Worm (Caenorhabditis elegans): ENCODE measurements around the gene F53F8.5.
A peak's percentile ranks its signal among the peaks of the same experiment; 100 is the strongest.

The F53F8.5 gene

DNA sequence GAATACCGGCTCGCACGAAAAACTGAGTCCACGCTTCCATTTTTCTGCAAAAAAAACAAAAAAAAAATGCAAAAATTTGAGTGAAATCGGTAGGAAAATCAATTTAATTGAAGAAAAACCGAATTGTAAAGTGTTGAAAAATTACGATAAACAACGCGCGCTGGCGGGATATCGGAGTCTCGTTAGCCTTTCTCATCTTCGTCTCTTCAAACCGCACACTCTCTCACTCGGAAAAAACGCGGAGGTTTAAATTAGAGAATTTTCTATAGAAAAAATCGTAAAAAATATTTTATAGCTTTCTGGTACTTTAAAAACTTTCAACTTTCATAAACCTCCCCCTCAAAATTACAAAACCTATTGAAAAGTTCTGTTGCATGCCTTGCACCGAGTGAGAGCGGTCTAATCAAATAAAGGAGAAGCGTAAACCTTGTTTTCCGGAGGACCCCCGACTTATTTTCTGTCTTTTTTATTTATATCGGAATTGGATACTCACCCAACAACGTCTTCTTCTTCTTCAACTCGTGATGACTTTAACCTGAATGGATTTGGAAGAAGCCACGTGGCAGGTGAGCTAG lies at the start of gene F53F8.5, which contains the start of gene F53F8.6:
Gene F53F8.5, minus strand, starts transcription at position 52 of the 575 bp plus-strand sequence.
Gene F53F8.6, plus strand, starts transcription at position 230 of the 575 bp plus-strand sequence.
- TF ChIP-seq med-1 (GFP tag; optimal IDR thresholded peaks at IDR 0.05; ENCODE audit: insufficient read depth) (no peak), flt-1 (GFP tag; IDR thresholded peaks at IDR 0.05) (0 out of 2 replicates have a peak, but pooled peaks have one; percentile 19)

- TF ChIP-seq ztf-29 (GFP tag; IDR thresholded peaks at IDR 0.05) (0 out of 2 replicates have a peak, but pooled peaks have one; percentile 39), flt-1 (GFP tag; IDR thresholded peaks at IDR 0.05) (no peak), tab-1 (GFP tag; IDR thresholded peaks at IDR 0.05) (no peak), T22C8.4 (GFP tag; IDR thresholded peaks at IDR 0.05) (no peak)
These were observed 48.8 kb upstream of the F53F8.5 start, which contains the start of gene pha-4 for ce11 chrV:20752609-20753102. Gene pha-4 (plus strand): TSS chrV:20753052.

DNA sequence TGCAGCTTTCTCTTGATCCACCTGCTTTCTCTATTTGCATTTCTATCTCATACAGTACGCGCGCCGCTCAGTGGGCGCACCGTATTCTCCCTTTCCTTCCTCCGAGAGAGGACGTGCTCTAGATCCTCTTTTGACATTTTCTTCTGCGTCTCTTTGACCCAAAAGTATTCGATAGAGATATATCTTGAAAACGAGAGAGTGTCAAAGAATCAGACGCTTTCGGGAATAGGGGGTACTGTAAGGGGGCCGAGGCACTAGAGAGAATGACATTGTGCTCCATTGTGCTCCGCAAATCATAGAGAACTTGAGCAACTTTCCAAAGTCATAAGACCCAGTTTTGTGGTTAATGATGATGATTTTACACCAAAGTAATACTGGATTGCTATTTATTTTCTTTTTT lies 45.2 kb upstream of the F53F8.5 start:
- TF ChIP-seq ztf-23 (GFP tag; IDR thresholded peaks at IDR 0.05) (no peak), cog-1 (tag; optimal IDR thresholded peaks at IDR 0.05) (no peak), klf-2 (GFP tag; conservative IDR thresholded peaks at IDR 0.05) (no peak), ztf-29 (GFP tag; IDR thresholded peaks at IDR 0.05) (no peak), flt-1 (GFP tag; IDR thresholded peaks at IDR 0.05) (no peak), tab-1 (GFP tag; IDR thresholded peaks at IDR 0.05) (no peak), med-1 (GFP tag; optimal IDR thresholded peaks at IDR 0.05; ENCODE audit: insufficient read depth) (no peak), ref-1 (GFP tag; conservative IDR thresholded peaks at IDR 0.05) (no peak), T22C8.4 (GFP tag; IDR thresholded peaks at IDR 0.05) (no peak)

- TF ChIP-seq tab-1 (GFP tag; IDR thresholded peaks at IDR 0.05) (no peak), ztf-29 (GFP tag; IDR thresholded peaks at IDR 0.05) (no peak), klf-2 (GFP tag; conservative IDR thresholded peaks at IDR 0.05) (no peak), cog-1 (tag; optimal IDR thresholded peaks at IDR 0.05) (no peak), T22C8.4 (GFP tag; IDR thresholded peaks at IDR 0.05) (no peak), med-1 (GFP tag; optimal IDR thresholded peaks at IDR 0.05; ENCODE audit: insufficient read depth) (no peak), ztf-23 (GFP tag; IDR thresholded peaks at IDR 0.05) (no peak), ref-1 (GFP tag; conservative IDR thresholded peaks at IDR 0.05) (no peak), flt-1 (GFP tag; IDR thresholded peaks at IDR 0.05) (no peak)
These were observed 44.1 kb upstream of the F53F8.5 start for ce11 chrV:20747964-20748363.

ce11 chrV:20746805-20747204 lies 43.0 kb upstream of the F53F8.5 start:
- no peak for TF ChIP-seq ztf-23 (GFP tag; IDR thresholded peaks at IDR 0.05)

DNA sequence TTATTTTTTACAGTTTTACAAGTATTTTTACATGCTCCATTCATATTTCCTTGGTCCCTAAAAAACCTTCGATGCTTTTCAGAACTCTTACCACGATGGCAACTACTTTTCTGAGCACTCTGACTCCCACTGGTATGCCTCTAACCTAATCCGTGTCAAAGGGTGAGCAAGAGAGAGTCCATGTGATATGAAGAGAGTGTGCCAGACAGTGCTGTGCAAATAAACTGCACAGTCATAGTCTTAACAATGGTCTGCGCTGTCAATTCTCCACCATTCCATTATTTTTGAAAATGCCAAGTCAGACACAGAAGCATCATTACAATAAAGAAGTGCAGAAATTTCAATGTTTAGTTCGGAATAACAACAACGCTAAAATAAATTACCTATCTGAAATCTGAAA lies 41.4 kb upstream of the F53F8.5 start:
- TF ChIP-seq ref-1 (GFP tag; conservative IDR thresholded peaks at IDR 0.05): no peak
- no peak for TF ChIP-seq cog-1 (tag; optimal IDR thresholded peaks at IDR 0.05)
- no peak for TF ChIP-seq ztf-29 (GFP tag; IDR thresholded peaks at IDR 0.05)
- no peak for TF ChIP-seq ztf-23 (GFP tag; IDR thresholded peaks at IDR 0.05)
- no peak for TF ChIP-seq med-1 (GFP tag; optimal IDR thresholded peaks at IDR 0.05; ENCODE audit: insufficient read depth)
- no peak for TF ChIP-seq T22C8.4 (GFP tag; IDR thresholded peaks at IDR 0.05)
- TF ChIP-seq klf-2 (GFP tag; conservative IDR thresholded peaks at IDR 0.05): no peak
- no peak for TF ChIP-seq flt-1 (GFP tag; IDR thresholded peaks at IDR 0.05)
- TF ChIP-seq tab-1 (GFP tag; IDR thresholded peaks at IDR 0.05): no peak

DNA sequence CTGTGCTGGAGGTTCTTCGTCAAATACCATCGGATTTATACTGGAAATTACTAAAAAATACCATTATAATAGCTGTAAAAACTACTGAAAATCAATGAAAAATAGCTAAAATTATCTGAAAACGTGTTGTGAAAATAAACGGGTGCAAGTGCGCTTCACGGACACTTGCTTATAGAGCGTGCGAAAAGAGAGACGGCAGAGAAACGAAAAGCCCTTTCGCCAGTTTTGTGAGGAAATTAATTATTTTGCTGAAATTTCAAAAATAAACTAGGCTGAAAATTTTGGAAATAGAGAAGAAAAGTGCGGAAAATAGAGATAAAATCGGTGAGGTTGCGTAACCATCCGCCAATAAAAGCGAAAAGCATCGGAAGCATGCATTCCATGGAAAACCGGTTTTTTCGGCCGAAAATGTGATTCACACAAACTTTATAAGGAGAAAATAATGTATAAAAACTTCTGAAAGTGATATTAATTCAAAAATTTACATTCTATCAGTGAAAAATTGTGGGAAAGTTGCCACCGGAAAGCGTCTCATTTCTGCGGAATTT lies 40.5 kb upstream of the F53F8.5 start, which contains the start of gene dnj-25:
Gene dnj-25, minus strand, starts transcription at position 57 of the 548 bp plus-strand sequence.
- TF ChIP-seq flt-1 (GFP tag; IDR thresholded peaks at IDR 0.05) (no peak), klf-2 (GFP tag; conservative IDR thresholded peaks at IDR 0.05) (no peak), med-1 (GFP tag; optimal IDR thresholded peaks at IDR 0.05; ENCODE audit: insufficient read depth) (no peak), tab-1 (GFP tag; IDR thresholded peaks at IDR 0.05) (no peak), ztf-23 (GFP tag; IDR thresholded peaks at IDR 0.05) (no peak), cog-1 (tag; optimal IDR thresholded peaks at IDR 0.05) (no peak), ztf-29 (GFP tag; IDR thresholded peaks at IDR 0.05) (no peak), ref-1 (GFP tag; conservative IDR thresholded peaks at IDR 0.05) (no peak), T22C8.4 (GFP tag; IDR thresholded peaks at IDR 0.05) (no peak)

DNA sequence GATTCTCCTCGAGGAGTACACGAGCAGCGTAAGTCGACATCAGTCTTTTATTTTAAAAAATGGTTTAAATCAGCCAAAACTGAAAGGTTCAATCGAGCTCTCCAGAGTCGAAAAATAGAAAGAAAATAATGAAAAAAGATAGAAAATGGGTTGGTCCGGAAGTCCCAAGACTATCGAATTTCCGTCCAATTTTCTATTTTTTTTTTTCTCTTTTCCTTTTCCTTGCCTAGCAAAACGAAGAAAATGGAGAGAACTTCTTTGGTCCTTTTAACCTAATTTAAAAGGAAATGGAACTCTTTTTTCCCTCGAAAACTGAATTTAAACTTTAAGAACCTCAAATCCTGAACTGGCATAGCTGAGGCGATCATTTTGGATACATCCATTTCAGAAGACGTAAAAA lies 35.5 kb upstream of the F53F8.5 start:
- TF ChIP-seq klf-2 (GFP tag; conservative IDR thresholded peaks at IDR 0.05) (no peak), ref-1 (GFP tag; conservative IDR thresholded peaks at IDR 0.05) (no peak), T22C8.4 (GFP tag; IDR thresholded peaks at IDR 0.05) (no peak), flt-1 (GFP tag; IDR thresholded peaks at IDR 0.05) (no peak), med-1 (GFP tag; optimal IDR thresholded peaks at IDR 0.05; ENCODE audit: insufficient read depth) (no peak), cog-1 (tag; optimal IDR thresholded peaks at IDR 0.05) (no peak), ztf-29 (GFP tag; IDR thresholded peaks at IDR 0.05) (no peak), ztf-23 (GFP tag; IDR thresholded peaks at IDR 0.05) (no peak), tab-1 (GFP tag; IDR thresholded peaks at IDR 0.05) (no peak)

- TF ChIP-seq med-1 (GFP tag; optimal IDR thresholded peaks at IDR 0.05; ENCODE audit: insufficient read depth) (no peak), ztf-29 (GFP tag; IDR thresholded peaks at IDR 0.05) (no peak), T22C8.4 (GFP tag; IDR thresholded peaks at IDR 0.05) (no peak)
These were observed 30.8 kb upstream of the F53F8.5 start, which contains the start of gene srxa-6 for ce11 chrV:20734658-20735057. Gene srxa-6 (plus strand): TSS chrV:20734958.

DNA sequence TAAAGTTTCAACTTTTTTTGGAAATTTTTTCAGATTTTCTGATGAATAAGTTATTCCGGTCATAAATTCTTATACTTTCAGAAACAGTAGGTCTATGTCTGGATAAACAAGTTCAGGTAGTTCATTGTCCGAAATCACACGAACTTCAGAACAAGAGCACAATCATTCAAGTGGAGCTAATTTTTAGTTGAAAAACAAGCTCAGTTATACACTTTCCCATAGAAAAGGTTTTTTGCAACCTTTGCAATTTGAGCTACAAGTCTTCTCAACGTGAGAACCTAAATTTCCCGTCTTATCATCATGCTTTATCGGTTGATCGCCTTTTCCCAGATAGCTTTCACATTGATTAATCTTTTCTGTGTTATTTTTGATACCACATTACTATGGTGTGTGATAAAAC lies 27.9 kb upstream of the F53F8.5 start, which contains the start of gene srxa-1:
Gene srxa-1, plus strand, starts transcription at position 301 of the 400 bp plus-strand sequence.
- TF ChIP-seq flt-1 (GFP tag; IDR thresholded peaks at IDR 0.05) (no peak), ztf-23 (GFP tag; IDR thresholded peaks at IDR 0.05) (no peak), tab-1 (GFP tag; IDR thresholded peaks at IDR 0.05) (no peak), T22C8.4 (GFP tag; IDR thresholded peaks at IDR 0.05) (no peak), med-1 (GFP tag; optimal IDR thresholded peaks at IDR 0.05; ENCODE audit: insufficient read depth) (no peak), ref-1 (GFP tag; conservative IDR thresholded peaks at IDR 0.05) (no peak), ztf-29 (GFP tag; IDR thresholded peaks at IDR 0.05) (no peak), cog-1 (tag; optimal IDR thresholded peaks at IDR 0.05) (no peak), klf-2 (GFP tag; conservative IDR thresholded peaks at IDR 0.05) (no peak)

Measured in whole organism, midembryonic.